Worm (Caenorhabditis elegans): Measurements from ENCODE around the gene gyg-1.
A peak's percentile ranks its signal among the peaks of the same experiment; 100 is the strongest.

- TF ChIP-seq fos-1 (tag; optimal IDR thresholded peaks at IDR 0.05) (peak; percentile 71), skn-1 (tag; optimal IDR thresholded peaks at IDR 0.05) (no peak), nhr-12 (tag; optimal IDR thresholded peaks at IDR 0.05) (no peak), nhr-25 (tag; optimal IDR thresholded peaks at IDR 0.05) (no peak), nhr-11 (tag; optimal IDR thresholded peaks at IDR 0.05) (no peak)
Observed at ce11 chrX:3548716-3549115, 11.3 kb downstream of the gyg-1 start.
